Fruit fly (Drosophila melanogaster): ENCODE data around the gene CG7194.

CG7194 gene

DNA sequence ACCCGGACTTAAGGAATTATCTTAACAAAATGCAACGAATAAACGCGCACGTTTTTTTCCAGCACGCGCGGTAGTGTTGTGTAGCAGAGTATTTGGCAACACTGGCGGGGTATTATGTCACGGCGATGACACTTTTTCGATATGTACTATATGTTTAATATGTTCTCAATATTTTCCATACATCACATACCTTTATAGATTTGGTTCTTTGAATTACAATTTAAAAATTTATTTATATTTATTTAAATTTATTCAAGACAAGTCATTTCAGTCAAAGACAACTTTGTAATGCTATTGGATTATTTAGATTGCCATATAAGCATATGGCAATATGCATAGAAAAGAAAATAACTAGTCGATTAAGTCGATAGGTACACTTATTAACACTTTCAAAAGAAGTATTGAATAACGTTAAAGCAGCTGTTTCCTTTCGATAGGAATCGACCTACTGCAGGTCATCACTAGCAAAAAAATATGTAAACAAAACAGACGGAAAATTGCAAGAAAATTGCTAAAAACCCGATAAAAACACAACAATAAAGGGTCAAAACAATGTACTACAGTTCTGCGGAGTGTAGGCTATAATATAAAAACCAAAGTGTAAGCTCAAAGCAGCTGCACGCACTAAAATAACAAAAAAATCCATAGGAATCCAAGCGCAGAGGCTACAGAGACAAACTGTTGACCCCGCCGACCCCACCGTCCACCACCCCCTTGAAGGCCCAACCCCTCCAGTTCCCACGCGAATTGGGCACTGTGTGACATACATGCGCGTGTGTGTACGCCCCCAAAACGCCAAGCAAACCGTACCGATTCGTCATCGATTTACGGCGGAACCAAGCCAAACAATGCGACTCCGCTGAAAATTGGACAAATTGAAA is 42.5 kb upstream of the CG7194 start, which contains the start of the genes CG7182 and GAPcenA (continued):
- TF ChIP-seq CG9932 (GFP tag; IDR thresholded peaks at IDR 0.05) (peak; percentile 82), dimm (GFP tag; IDR thresholded peaks at IDR 0.05) (no peak), CG4854 (GFP tag; optimal IDR thresholded peaks at IDR 0.05) (no peak), nerfin-1 (tag; optimal IDR thresholded peaks at IDR 0.05) (peak; percentile 67), oc (tag; optimal IDR thresholded peaks at IDR 0.05) (no peak), Ravus (GFP tag; IDR thresholded peaks at IDR 0.05) (no peak), Six4 (GFP tag; optimal IDR thresholded peaks at IDR 0.05) (peak; percentile 39), fu2 (GFP tag; optimal IDR thresholded peaks at IDR 0.05) (peak; percentile 29), Mad (GFP tag; optimal IDR thresholded peaks at IDR 0.05) (no peak), sna (GFP tag; IDR thresholded peaks at IDR 0.05; ENCODE audit: partially characterized antibody) (peak; percentile 40), fd102C (GFP tag; optimal IDR thresholded peaks at IDR 0.05) (no peak), seq (GFP tag; IDR thresholded peaks at IDR 0.05) (no peak), az2 (GFP tag; optimal IDR thresholded peaks at IDR 0.05) (peak; percentile 51), Ssrp (tag; optimal IDR thresholded peaks at IDR 0.05) (peak; percentile 52), toy (GFP tag; IDR thresholded peaks at IDR 0.05) (no peak), CG18262 (tag; optimal IDR thresholded peaks at IDR 0.05) (peak; percentile 79), gcm2 (GFP tag; optimal IDR thresholded peaks at IDR 0.05) (no peak), CG12659 (GFP tag; optimal IDR thresholded peaks at IDR 0.05) (peak; percentile 80), Hr78 (GFP tag; optimal IDR thresholded peaks at IDR 0.05) (peak; percentile 5 to 100), caup (GFP tag; optimal IDR thresholded peaks at IDR 0.05; ENCODE audit: severe bottlenecking) (peak; percentile 70), bsh (GFP tag; optimal IDR thresholded peaks at IDR 0.05) (peak in 1 of 2 experiments; percentile 56), CG4424 (GFP tag; optimal IDR thresholded peaks at IDR 0.05) (peak; percentile 69), CG16863 (GFP tag; optimal IDR thresholded peaks at IDR 0.05) (no peak), fd96Cb (tag; optimal IDR thresholded peaks at IDR 0.05) (peak; percentile 63), Spps (tag; optimal IDR thresholded peaks at IDR 0.05) (peak; percentile 29), NK7.1 (GFP tag; optimal IDR thresholded peaks at IDR 0.05) (peak; percentile 3), CG1647 (GFP tag; optimal IDR thresholded peaks at IDR 0.05) (no peak), CG15601 (tag; optimal IDR thresholded peaks at IDR 0.05) (peak; percentile 79), salm (tag; optimal IDR thresholded peaks at IDR 0.05) (peak; percentile 26), CG7963 (GFP tag; IDR thresholded peaks at IDR 0.05; ENCODE audit: partially characterized antibody) (peak; percentile 47; the same call in 1 of the 3 replicates), sr (GFP tag; IDR thresholded peaks at IDR 0.05) (peak; percentile 17; the same call in 1 of the 3 replicates), tap (tag; optimal IDR thresholded peaks at IDR 0.05) (peak; percentile 59), Oli (tag; optimal IDR thresholded peaks at IDR 0.05) (peak; percentile 70), ken (GFP tag; IDR thresholded peaks at IDR 0.05) (peak; percentile 46; the same call in 1 of the 3 replicates), Fer2 (tag; optimal IDR thresholded peaks at IDR 0.05) (peak; percentile 62), Gsc (GFP tag; IDR thresholded peaks at IDR 0.05) (no peak), CHES-1-like (GFP tag; optimal IDR thresholded peaks at IDR 0.05) (no peak), fru (optimal IDR thresholded peaks at IDR 0.05) (no peak), abd-A (tag; optimal IDR thresholded peaks at IDR 0.05) (no peak), CG8290 (GFP tag; optimal IDR thresholded peaks at IDR 0.05) (peak; percentile 76), CG8290 (tag; optimal IDR thresholded peaks at IDR 0.05) (peak in 1 of 2 experiments; percentile 38), ftz-f1 (GFP tag; optimal IDR thresholded peaks at IDR 0.05) (peak; percentile 38), Oaz (GFP tag; IDR thresholded peaks at IDR 0.05) (no peak), CG1832 (GFP tag; optimal IDR thresholded peaks at IDR 0.05) (no peak), CG10431 (GFP tag; optimal IDR thresholded peaks at IDR 0.05) (peak; percentile 45), bab2 (GFP tag; optimal IDR thresholded peaks at IDR 0.05) (peak; percentile 7), Hey (tag; optimal IDR thresholded peaks at IDR 0.05) (no peak), CG8924 (tag; optimal IDR thresholded peaks at IDR 0.05) (peak; percentile 81), PHDP (tag; optimal IDR thresholded peaks at IDR 0.05) (peak; percentile 74)

Measured in whole organism, embryonic.